Fruit fly (Drosophila melanogaster) whole organism, prepupa: ENCODE results near the gene Ir7c.

Experiments
- CG11902 ChIP-seq: fragments of 200-800 bp; sonication (Bioruptor generic); optimal IDR thresholded peaks from 3 replicates; lab custom pipeline; 2016; ENCODE audit warnings: missing biosample characterization, missing genetic modification characterization
- CG16779 ChIP-seq: fragments of 200-800 bp; sonication (Bioruptor generic); optimal IDR thresholded peaks from 3 replicates; lab custom pipeline; 2017; ENCODE audit warnings: missing biosample characterization, mild to moderate bottlenecking, missing genetic modification characterization
- CG3032 ChIP-seq: fragments of 200-800 bp; optimal IDR thresholded peaks from 2 replicates; lab custom pipeline; 2019; ENCODE audit warnings: missing biosample characterization, mild to moderate bottlenecking, missing genetic modification characterization, moderate library complexity
- CG4318 ChIP-seq: fragments of 200-800 bp; sonication (Bioruptor generic); optimal IDR thresholded peaks from 3 replicates; lab custom pipeline; 2017; ENCODE audit warnings: missing biosample characterization, mild to moderate bottlenecking, missing genetic modification characterization
- Gug ChIP-seq: fragments of 200-800 bp; sonication (Bioruptor generic); IDR thresholded peaks from 2 replicates; pipeline ENCODE4 v1.3.6; 2022; ENCODE audit warnings: missing biosample characterization, missing genetic modification characterization
- Hr39 ChIP-seq: fragments of 200-800 bp; sonication (Bioruptor generic); optimal IDR thresholded peaks from 2 replicates; lab custom pipeline; 2016; ENCODE audit warnings: missing biosample characterization, missing genetic modification characterization
- Lpt ChIP-seq: fragments of 200-800 bp; sonication (Bioruptor generic); optimal IDR thresholded peaks from 3 replicates; lab custom pipeline; 2016; ENCODE audit warnings: missing biosample characterization, missing genetic modification characterization
- Sox15 ChIP-seq: fragments of 200-800 bp; sonication (Bioruptor generic); optimal IDR thresholded peaks from 3 replicates; lab custom pipeline; 2016; ENCODE audit warnings: missing biosample characterization, missing genetic modification characterization
- achi ChIP-seq: fragments of 200-800 bp; sonication (Bioruptor generic); optimal IDR thresholded peaks from 3 replicates; lab custom pipeline; 2016; ENCODE audit warnings: missing biosample characterization, missing genetic modification characterization
- dsx ChIP-seq: fragments of 200-800 bp; optimal IDR thresholded peaks from 3 replicates; lab custom pipeline; 2019; ENCODE audit warnings: missing biosample characterization, mild to moderate bottlenecking, missing genetic modification characterization, moderate library complexity; ENCODE audit not compliant: poor library complexity, severe bottlenecking
- eg ChIP-seq: fragments of 200-800 bp; sonication (Bioruptor generic); IDR thresholded peaks from 3 replicates; pipeline ENCODE4 v1.3.6; 2022; ENCODE audit warnings: missing biosample characterization, missing genetic modification characterization
- esn ChIP-seq: fragments of 200-800 bp; sonication (Bioruptor generic); optimal IDR thresholded peaks from 2 replicates; lab custom pipeline; 2016; ENCODE audit warnings: missing biosample characterization, mild to moderate bottlenecking, missing genetic modification characterization, moderate library complexity
- fd59A ChIP-seq: fragments of 200-800 bp; sonication (Bioruptor generic); optimal IDR thresholded peaks from 2 replicates; lab custom pipeline; 2017; ENCODE audit warnings: missing biosample characterization, mild to moderate bottlenecking, missing genetic modification characterization, missing genetic modification reagents
- salr ChIP-seq, 2 experiments: fragments of 200-800 bp; sonication (Bioruptor generic); optimal IDR thresholded peaks; 3 replicates each; lab custom pipeline; 2016 to 2018; ENCODE audit warnings: missing biosample characterization in 2 of 2, missing genetic modification characterization in 2 of 2, mild to moderate bottlenecking in 1 of 2

- no peak for TF ChIP-seq CG11902
- TF ChIP-seq Gug (GFP tag; lab: Robert Waterston, UW) = peak; percentile 15; the same call in 1 of the 2 replicates
- peak in 1 of 2 experiments; percentile 26 for TF ChIP-seq salr (GFP tag; optimal IDR thresholded peaks at IDR 0.05; lab: Kevin White, UChicago)
- no peak for TF ChIP-seq CG4318 (GFP tag; lab: Kevin White, UChicago)
- no peak for TF ChIP-seq dsx (GFP tag; lab: Kevin White, UChicago)
- peak; percentile 22 for TF ChIP-seq Hr39 (GFP tag; lab: Kevin White, UChicago)
- no peak for TF ChIP-seq Sox15 (GFP tag; lab: Kevin White, UChicago)
- peak; percentile 46 for TF ChIP-seq eg
- TF ChIP-seq achi (GFP tag; lab: Kevin White, UChicago) = peak; percentile 38
- no peak for TF ChIP-seq fd59A (GFP tag; lab: Kevin White, UChicago)
- TF ChIP-seq Lpt (GFP tag; lab: Kevin White, UChicago) = no peak
- TF ChIP-seq CG3032 (tag; lab: Kevin White, UChicago) = peak; percentile 38
- no peak for TF ChIP-seq CG16779 (tag; lab: Kevin White, UChicago)
- peak; percentile 59 for TF ChIP-seq esn (GFP tag; lab: Kevin White, UChicago)
These were observed 27.2 kb downstream of the Ir7c start, which contains the start of the genes RpS6 and bys for dm6 chrX:7901153-7902038.
